Fruit fly (Drosophila melanogaster) whole organism, prepupa: Measurements from ENCODE around the gene CG5447.

Source experiments
- Blimp-1 ChIP-seq: fragments of 200-800 bp; sonication (Bioruptor generic); optimal IDR thresholded peaks from 3 replicates; lab custom pipeline; 2017; ENCODE audit warnings: missing biosample characterization, missing genetic modification characterization, mild to moderate bottlenecking, moderate library complexity, missing genetic modification reagents
- CG10669 ChIP-seq: fragments of 200-800 bp; sonication (Bioruptor generic); optimal IDR thresholded peaks from 3 replicates; lab custom pipeline; 2018; ENCODE audit warnings: missing biosample characterization, mild to moderate bottlenecking, missing genetic modification characterization, moderate library complexity
- CG11294 ChIP-seq: fragments of 200-800 bp; sonication (Bioruptor generic); IDR thresholded peaks from 2 replicates; pipeline ENCODE4 v1.3.6; 2022; ENCODE audit warnings: missing biosample characterization, missing genetic modification characterization
- CG11762 ChIP-seq: fragments of 200-800 bp; sonication (Bioruptor generic); optimal IDR thresholded peaks from 3 replicates; lab custom pipeline; 2016; ENCODE audit warnings: missing biosample characterization, missing genetic modification characterization; ENCODE audit not compliant: insufficient read depth
- CG11902 ChIP-seq: fragments of 200-800 bp; sonication (Bioruptor generic); optimal IDR thresholded peaks from 3 replicates; lab custom pipeline; 2016; ENCODE audit warnings: missing biosample characterization, missing genetic modification characterization
- CG1621 ChIP-seq: fragments of 200-800 bp; sonication (Bioruptor generic); optimal IDR thresholded peaks from 3 replicates; lab custom pipeline; 2018; ENCODE audit warnings: missing biosample characterization, mild to moderate bottlenecking, missing genetic modification characterization
- CG16779 ChIP-seq: fragments of 200-800 bp; sonication (Bioruptor generic); optimal IDR thresholded peaks from 3 replicates; lab custom pipeline; 2017; ENCODE audit warnings: missing biosample characterization, mild to moderate bottlenecking, missing genetic modification characterization
- CG3032 ChIP-seq: fragments of 200-800 bp; optimal IDR thresholded peaks from 2 replicates; lab custom pipeline; 2019; ENCODE audit warnings: missing biosample characterization, mild to moderate bottlenecking, missing genetic modification characterization, moderate library complexity
- CG3919 ChIP-seq: fragments of 200-800 bp; sonication (Bioruptor generic); optimal IDR thresholded peaks from 3 replicates; lab custom pipeline; 2016; ENCODE audit warnings: missing biosample characterization, missing genetic modification characterization
- CG4318 ChIP-seq: fragments of 200-800 bp; sonication (Bioruptor generic); optimal IDR thresholded peaks from 3 replicates; lab custom pipeline; 2017; ENCODE audit warnings: missing biosample characterization, mild to moderate bottlenecking, missing genetic modification characterization
- CG6276 ChIP-seq: fragments of 200-800 bp; sonication (Bioruptor generic); optimal IDR thresholded peaks from 2 replicates; lab custom pipeline; 2017; ENCODE audit warnings: missing biosample characterization, mild to moderate bottlenecking, missing genetic modification characterization
- CG6808 ChIP-seq: fragments of 200-800 bp; sonication (Bioruptor generic); optimal IDR thresholded peaks from 3 replicates; lab custom pipeline; 2017; ENCODE audit warnings: missing biosample characterization, missing genetic modification characterization, mild to moderate bottlenecking, moderate library complexity, missing genetic modification reagents
- CG6854 ChIP-seq: fragments of 200-800 bp; sonication (Bioruptor generic); optimal IDR thresholded peaks from 2 replicates; lab custom pipeline; 2017; ENCODE audit warnings: missing biosample characterization, mild to moderate bottlenecking, missing genetic modification characterization
- CG7368 ChIP-seq: fragments of 200-800 bp; sonication (Bioruptor generic); optimal IDR thresholded peaks from 3 replicates; lab custom pipeline; 2016; ENCODE audit warnings: missing biosample characterization, missing genetic modification characterization
- CG8119 ChIP-seq: fragments of 200-800 bp; sonication (Bioruptor generic); IDR thresholded peaks from 3 replicates; pipeline ENCODE4 v1.3.6; 2022; ENCODE audit warnings: missing biosample characterization, missing genetic modification characterization
- CG8632 ChIP-seq: fragments of 200-800 bp; sonication (Bioruptor generic); optimal IDR thresholded peaks from 3 replicates; lab custom pipeline; 2016; ENCODE audit warnings: missing biosample characterization, missing genetic modification characterization
- CG9139 ChIP-seq: fragments of 200-800 bp; sonication (Bioruptor generic); optimal IDR thresholded peaks from 3 replicates; lab custom pipeline; 2017; ENCODE audit warnings: missing biosample characterization, mild to moderate bottlenecking, missing genetic modification characterization
- Eip75B ChIP-seq: fragments of 200-800 bp; sonication (Bioruptor generic); optimal IDR thresholded peaks from 3 replicates; lab custom pipeline; 2016; ENCODE audit warnings: missing biosample characterization, missing genetic modification characterization
- Eip78C ChIP-seq: fragments of 200-800 bp; sonication (Bioruptor generic); peaks from one replicate; lab custom pipeline; 2016; ENCODE audit warnings: missing biosample characterization, missing genetic modification characterization
- Eip93F ChIP-seq: fragments of 200-800 bp; sonication (Bioruptor generic); optimal IDR thresholded peaks from 2 replicates; lab custom pipeline; 2016; ENCODE audit warnings: missing biosample characterization, mild to moderate bottlenecking, missing genetic modification characterization
- Ets96B ChIP-seq: fragments of 200-800 bp; optimal IDR thresholded peaks from 2 replicates; lab custom pipeline; 2019; ENCODE audit warnings: missing biosample characterization, mild to moderate bottlenecking, missing genetic modification characterization, moderate library complexity
- Gug ChIP-seq: fragments of 200-800 bp; sonication (Bioruptor generic); IDR thresholded peaks from 2 replicates; pipeline ENCODE4 v1.3.6; 2022; ENCODE audit warnings: missing biosample characterization, missing genetic modification characterization
- Hr38 ChIP-seq: sonication (Bioruptor generic); optimal IDR thresholded peaks from 2 replicates; lab custom pipeline; 2016; ENCODE audit warnings: missing biosample characterization, missing genetic modification characterization
- Hr39 ChIP-seq: fragments of 200-800 bp; sonication (Bioruptor generic); optimal IDR thresholded peaks from 2 replicates; lab custom pipeline; 2016; ENCODE audit warnings: missing biosample characterization, missing genetic modification characterization
- Hr4 ChIP-seq: fragments of 200-800 bp; sonication (Bioruptor generic); optimal IDR thresholded peaks from 3 replicates; lab custom pipeline; 2016; ENCODE audit warnings: missing biosample characterization, missing genetic modification characterization
- Lpt ChIP-seq: fragments of 200-800 bp; sonication (Bioruptor generic); optimal IDR thresholded peaks from 3 replicates; lab custom pipeline; 2016; ENCODE audit warnings: missing biosample characterization, missing genetic modification characterization
- Smox ChIP-seq: fragments of 200-800 bp; sonication (Bioruptor generic); optimal IDR thresholded peaks from 3 replicates; lab custom pipeline; 2016; ENCODE audit warnings: missing biosample characterization, missing genetic modification characterization
- Sox102F ChIP-seq: fragments of 200-800 bp; sonication (Bioruptor generic); optimal IDR thresholded peaks from 2 replicates; lab custom pipeline; 2016; ENCODE audit warnings: missing biosample characterization, mild to moderate bottlenecking, missing genetic modification characterization
- achi ChIP-seq: fragments of 200-800 bp; sonication (Bioruptor generic); optimal IDR thresholded peaks from 3 replicates; lab custom pipeline; 2016; ENCODE audit warnings: missing biosample characterization, missing genetic modification characterization
- cyc ChIP-seq: fragments of 200-800 bp; sonication (Bioruptor generic); optimal IDR thresholded peaks from 3 replicates; lab custom pipeline; 2016; ENCODE audit warnings: missing biosample characterization, missing genetic modification characterization
- dac ChIP-seq: fragments of 200-800 bp; sonication (Bioruptor generic); optimal IDR thresholded peaks from 2 replicates; lab custom pipeline; 2017; ENCODE audit warnings: missing biosample characterization, mild to moderate bottlenecking, missing genetic modification characterization
- dsx ChIP-seq: fragments of 200-800 bp; optimal IDR thresholded peaks from 3 replicates; lab custom pipeline; 2019; ENCODE audit warnings: missing biosample characterization, mild to moderate bottlenecking, missing genetic modification characterization, moderate library complexity; ENCODE audit not compliant: poor library complexity, severe bottlenecking
- eg ChIP-seq: fragments of 200-800 bp; sonication (Bioruptor generic); IDR thresholded peaks from 3 replicates; pipeline ENCODE4 v1.3.6; 2022; ENCODE audit warnings: missing biosample characterization, missing genetic modification characterization
- esn ChIP-seq: fragments of 200-800 bp; sonication (Bioruptor generic); optimal IDR thresholded peaks from 2 replicates; lab custom pipeline; 2016; ENCODE audit warnings: missing biosample characterization, mild to moderate bottlenecking, missing genetic modification characterization, moderate library complexity
- fkh ChIP-seq: fragments of 200-800 bp; sonication (Bioruptor generic); optimal IDR thresholded peaks from 3 replicates; lab custom pipeline; 2017; ENCODE audit warnings: missing biosample characterization, mild to moderate bottlenecking, missing genetic modification characterization, moderate library complexity
- net ChIP-seq: fragments of 200-800 bp; sonication (Bioruptor generic); optimal IDR thresholded peaks from 3 replicates; lab custom pipeline; 2016; ENCODE audit warnings: missing biosample characterization, missing genetic modification characterization
- pdm3 ChIP-seq: fragments of 200-800 bp; sonication (Bioruptor generic); optimal IDR thresholded peaks from 3 replicates; lab custom pipeline; 2016; ENCODE audit warnings: missing biosample characterization, missing genetic modification characterization
- salr ChIP-seq, 2 experiments: fragments of 200-800 bp; sonication (Bioruptor generic); optimal IDR thresholded peaks; 3 replicates each; lab custom pipeline; 2016 to 2018; ENCODE audit warnings: missing biosample characterization in 2 of 2, missing genetic modification characterization in 2 of 2, mild to moderate bottlenecking in 1 of 2
- spab ChIP-seq: fragments of 200-800 bp; sonication (Bioruptor generic); optimal IDR thresholded peaks from 2 replicates; lab custom pipeline; 2017; ENCODE audit warnings: missing biosample characterization, mild to moderate bottlenecking, missing genetic modification characterization, missing genetic modification reagents
- svp ChIP-seq: fragments of 200-800 bp; sonication (Bioruptor generic); peaks from one replicate; lab custom pipeline; 2016; ENCODE audit warnings: missing biosample characterization, missing genetic modification characterization
- topi ChIP-seq: fragments of 200-800 bp; sonication (Bioruptor generic); optimal IDR thresholded peaks from 3 replicates; lab custom pipeline; 2016; ENCODE audit warnings: missing biosample characterization, missing genetic modification characterization
- vri ChIP-seq: fragments of 200-800 bp; sonication (Bioruptor generic); optimal IDR thresholded peaks from 3 replicates; lab custom pipeline; 2016; ENCODE audit warnings: missing biosample characterization, mild to moderate bottlenecking, missing genetic modification characterization

CG5447 gene

DNA sequence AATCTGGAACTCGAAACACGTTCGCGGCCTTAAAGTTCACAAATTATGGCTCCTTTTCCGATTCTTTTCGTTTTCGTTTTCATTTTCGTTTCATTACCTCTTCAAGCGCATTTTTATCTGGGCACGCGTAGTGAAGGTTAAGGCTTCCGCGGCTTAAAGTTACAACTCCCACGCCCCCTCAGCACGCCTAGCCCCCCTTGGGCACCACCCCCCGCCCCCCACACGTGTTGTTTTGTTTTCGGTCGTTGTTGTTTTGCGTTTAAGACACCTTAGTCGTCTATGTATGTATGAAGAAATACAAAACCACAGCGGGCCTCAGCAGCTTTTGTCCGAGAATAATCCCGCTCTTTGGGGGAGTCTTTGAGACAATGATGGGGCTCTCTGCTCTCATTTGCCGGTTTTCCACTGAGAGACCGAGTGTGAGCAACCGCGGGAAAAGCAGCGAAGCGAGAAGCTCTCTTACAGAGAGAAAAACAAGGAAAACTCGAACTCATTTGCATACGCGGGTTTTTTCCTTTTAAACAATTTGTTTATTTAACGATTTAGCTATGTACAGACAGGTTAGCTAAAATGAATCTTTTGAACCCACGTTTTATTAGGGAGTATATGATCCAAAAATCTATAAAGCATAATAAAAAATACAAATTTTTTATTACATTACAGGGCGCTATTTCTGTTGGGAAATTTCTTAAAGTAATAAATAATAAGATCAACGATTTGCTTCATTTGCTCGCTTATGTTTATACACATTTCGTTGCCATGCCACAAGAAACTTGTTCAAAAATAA is 10.0 kb downstream of the CG5447 start (continued):
- TF ChIP-seq CG11762 (peak; percentile 29), CG3919 (GFP tag; lab: Kevin White, UChicago) (peak; percentile 60), achi (GFP tag; lab: Kevin White, UChicago) (peak; percentile 67), CG4318 (GFP tag; lab: Kevin White, UChicago) (peak; percentile 30), Gug (GFP tag; lab: Robert Waterston, UW) (0 out of 2 replicates have a peak, but pooled peaks have one; percentile 9), topi (GFP tag; lab: Kevin White, UChicago) (peak; percentile 7), CG11294 (GFP tag; lab: Robert Waterston, UW) (no peak), eg (GFP tag; lab: Robert Waterston, UW) (peak; percentile 81), pdm3 (GFP tag; lab: Kevin White, UChicago) (peak; percentile 29), salr (GFP tag; optimal IDR thresholded peaks at IDR 0.05; lab: Kevin White, UChicago) (peak in 1 of 2 experiments; percentile 63), Eip78C (peak; percentile 77), CG1621 (tag; lab: Kevin White, UChicago) (no peak), CG8632 (GFP tag; lab: Kevin White, UChicago) (no peak), Smox (GFP tag; lab: Kevin White, UChicago) (no peak), svp (GFP tag; lab: Kevin White, UChicago) (peak; percentile 30)

DNA sequence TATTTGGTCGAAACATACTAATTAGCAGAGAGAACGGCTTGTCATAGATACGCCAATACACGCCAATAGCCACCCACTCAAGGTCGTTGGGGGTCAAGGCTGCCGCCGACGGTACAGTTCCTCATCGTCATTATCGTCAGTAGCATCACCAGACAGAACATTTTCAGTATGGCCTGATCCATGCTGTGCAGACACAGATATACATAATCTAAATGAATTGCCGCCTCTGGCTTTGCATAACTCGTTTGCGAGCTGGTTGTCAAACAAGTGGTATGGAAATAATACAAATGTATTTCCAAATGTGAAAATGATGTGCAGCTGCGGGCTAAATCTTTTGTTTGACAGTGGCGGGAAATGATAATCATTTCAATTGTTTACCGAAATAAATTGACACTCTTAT is 10.8 kb downstream of the CG5447 start:
- TF ChIP-seq esn (GFP tag; lab: Kevin White, UChicago) (no peak), CG8119 (no peak; the same call in 2 of the 3 replicates), Hr38 (GFP tag; lab: Kevin White, UChicago) (no peak), CG6854 (GFP tag; lab: Kevin White, UChicago) (no peak), Hr4 (GFP tag; lab: Kevin White, UChicago) (no peak), salr (GFP tag; optimal IDR thresholded peaks at IDR 0.05; lab: Kevin White, UChicago) (no peak), topi (GFP tag; lab: Kevin White, UChicago) (no peak), CG6276 (GFP tag; lab: Kevin White, UChicago) (no peak)

DNA sequence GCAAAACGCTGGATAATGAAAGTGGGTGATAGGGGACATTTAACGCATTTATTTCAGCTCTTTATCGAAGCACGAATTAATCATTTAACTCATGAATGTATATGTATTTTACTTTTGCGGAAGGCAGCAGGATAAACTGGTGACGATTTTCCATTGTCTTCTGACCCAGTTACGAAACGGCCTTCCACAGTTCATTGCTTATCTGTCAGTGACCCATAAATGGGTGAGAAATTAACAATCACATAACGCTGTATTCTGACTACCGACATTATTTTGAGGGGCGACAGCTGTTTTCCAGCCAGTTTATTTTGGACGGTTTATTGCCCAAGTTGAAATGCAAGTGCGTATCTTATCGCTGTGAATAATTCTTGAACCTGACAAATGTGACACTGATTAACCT is 11.2 kb downstream of the CG5447 start:
- TF ChIP-seq CG3919 (GFP tag; lab: Kevin White, UChicago) (no peak), vri (GFP tag; lab: Kevin White, UChicago) (peak; percentile 85), Eip93F (peak; percentile 17), svp (GFP tag; lab: Kevin White, UChicago) (peak; percentile 47), Eip75B (peak; percentile 18)

DNA sequence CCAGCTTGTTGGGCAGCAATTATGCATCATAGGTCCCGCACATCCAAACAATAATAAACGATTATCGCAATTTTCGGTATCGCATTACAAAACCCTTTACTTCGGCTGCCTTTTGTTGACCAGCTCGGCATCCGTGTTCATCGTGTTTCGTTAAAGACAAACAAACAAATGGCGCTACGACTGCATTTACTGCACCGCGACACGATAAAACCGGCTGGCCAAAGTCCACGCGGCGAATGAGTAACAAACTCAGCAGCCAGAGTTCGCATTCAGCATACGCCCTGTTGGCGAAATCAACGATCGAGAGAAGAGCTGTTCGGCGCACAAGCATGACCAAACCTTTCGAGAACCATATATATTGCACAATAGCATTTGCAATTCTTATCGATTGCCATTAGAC is 12.0 kb downstream of the CG5447 start:
- TF ChIP-seq CG1621 (tag; lab: Kevin White, UChicago) (no peak), CG8119 (peak; percentile 48; the same call in 2 of the 3 replicates), Ets96B (tag; lab: Kevin White, UChicago) (no peak), CG11902 (no peak), CG9139 (GFP tag; lab: Kevin White, UChicago) (peak; percentile 39), Eip78C (peak; percentile 84), cyc (GFP tag; lab: Kevin White, UChicago) (no peak), CG10669 (GFP tag; lab: Kevin White, UChicago) (no peak), net (peak; percentile 69), dac (GFP tag; lab: Kevin White, UChicago) (no peak), CG7368 (GFP tag; lab: Kevin White, UChicago) (peak; percentile 22), fkh (GFP tag; lab: Kevin White, UChicago) (no peak), dsx (GFP tag; lab: Kevin White, UChicago) (no peak), Hr39 (GFP tag; lab: Kevin White, UChicago) (no peak), Eip93F (peak; percentile 66), achi (GFP tag; lab: Kevin White, UChicago) (no peak), eg (GFP tag; lab: Robert Waterston, UW) (peak; percentile 56; the same call in 1 of the 3 replicates), CG3032 (no peak), CG6854 (GFP tag; lab: Kevin White, UChicago) (peak; percentile 73), Smox (GFP tag; lab: Kevin White, UChicago) (no peak), Eip75B (no peak), CG6808 (peak; percentile 55), CG16779 (tag; lab: Kevin White, UChicago) (peak; percentile 50), spab (peak; percentile 34), Lpt (GFP tag; lab: Kevin White, UChicago) (peak; percentile 39), Sox102F (GFP tag; lab: Kevin White, UChicago) (no peak), Blimp-1 (no peak), CG3919 (GFP tag; lab: Kevin White, UChicago) (peak; percentile 45)
